Fruit fly (Drosophila melanogaster): ENCODE measurements around the gene CG5535.

The CG5535 gene

DNA sequence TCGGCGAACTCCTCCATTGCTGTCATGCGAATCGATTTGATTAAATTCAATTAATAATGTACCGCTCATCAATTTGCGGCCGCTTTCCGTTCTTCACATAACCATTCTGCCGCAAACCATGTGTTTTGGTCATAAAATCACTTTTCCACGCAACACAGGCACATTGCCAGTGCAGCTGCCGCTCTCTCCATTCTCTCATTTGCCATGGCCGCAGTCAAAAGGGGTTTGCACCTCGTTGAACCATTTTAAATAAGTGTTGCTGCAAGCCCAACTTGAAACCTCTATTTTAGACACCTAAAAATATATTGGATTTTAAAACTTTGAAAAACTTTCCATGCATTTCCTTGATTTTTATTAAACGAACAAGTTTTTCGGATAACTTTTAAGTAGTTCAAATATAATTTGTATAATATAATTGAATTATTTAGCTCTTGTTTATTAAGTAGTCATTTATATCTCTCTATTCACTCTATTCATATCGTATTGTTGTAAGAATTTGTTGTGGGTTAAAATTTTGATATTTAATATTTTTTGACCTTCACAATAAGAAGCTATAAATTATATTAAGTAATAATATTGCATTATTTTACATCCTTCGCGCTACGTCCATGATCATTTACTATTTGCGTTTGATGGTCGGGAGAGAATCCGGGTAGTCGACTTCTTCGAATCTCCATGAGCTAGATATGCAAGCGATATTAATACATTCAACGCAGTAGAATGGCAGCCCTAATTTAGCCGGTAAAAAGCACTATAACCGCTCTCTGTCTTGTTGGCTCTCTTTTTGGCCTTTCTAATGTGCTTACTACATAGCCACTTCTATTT, at the start of gene CG5535:
CG5535 (minus strand) TSS at position 140 of the 825 bp plus-strand sequence.
- TF ChIP-seq CG8478 (optimal IDR thresholded peaks at IDR 0.05): no peak
- no peak for TF ChIP-seq pan (optimal IDR thresholded peaks at IDR 0.05)
- TF ChIP-seq usp (GFP tag; optimal IDR thresholded peaks at IDR 0.05): no peak
- TF ChIP-seq psq (optimal IDR thresholded peaks at IDR 0.05): no peak
- no peak for TF ChIP-seq Dll (optimal IDR thresholded peaks at IDR 0.05)
- TF ChIP-seq EcR (GFP tag; optimal IDR thresholded peaks at IDR 0.05): no peak

DNA sequence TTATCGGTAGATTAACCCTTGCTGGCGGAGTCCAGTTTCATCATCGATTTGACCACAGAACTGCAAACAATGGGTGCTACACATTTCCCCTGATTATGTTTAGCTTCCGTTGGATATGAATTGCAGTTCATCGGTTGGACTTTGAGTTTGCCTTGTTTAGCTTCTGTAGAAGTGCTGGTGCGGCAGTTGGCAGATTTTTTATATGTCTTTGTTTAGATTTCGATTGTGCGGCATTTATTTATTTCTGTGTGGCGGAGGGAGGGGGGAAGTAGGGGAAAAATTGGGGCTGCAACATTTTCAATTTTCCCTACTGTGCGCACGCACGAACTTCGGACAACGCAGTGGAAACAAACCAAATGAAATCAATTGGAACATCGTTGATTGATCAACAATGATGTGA, 49.2 kb upstream of the CG5535 start:
- no peak for TF ChIP-seq EcR (GFP tag; optimal IDR thresholded peaks at IDR 0.05)
- no peak for TF ChIP-seq CG8478 (optimal IDR thresholded peaks at IDR 0.05)
- TF ChIP-seq usp (GFP tag; optimal IDR thresholded peaks at IDR 0.05): no peak
- TF ChIP-seq pan (optimal IDR thresholded peaks at IDR 0.05): no peak
- TF ChIP-seq Dll (optimal IDR thresholded peaks at IDR 0.05): no peak
- TF ChIP-seq psq (optimal IDR thresholded peaks at IDR 0.05): no peak

DNA sequence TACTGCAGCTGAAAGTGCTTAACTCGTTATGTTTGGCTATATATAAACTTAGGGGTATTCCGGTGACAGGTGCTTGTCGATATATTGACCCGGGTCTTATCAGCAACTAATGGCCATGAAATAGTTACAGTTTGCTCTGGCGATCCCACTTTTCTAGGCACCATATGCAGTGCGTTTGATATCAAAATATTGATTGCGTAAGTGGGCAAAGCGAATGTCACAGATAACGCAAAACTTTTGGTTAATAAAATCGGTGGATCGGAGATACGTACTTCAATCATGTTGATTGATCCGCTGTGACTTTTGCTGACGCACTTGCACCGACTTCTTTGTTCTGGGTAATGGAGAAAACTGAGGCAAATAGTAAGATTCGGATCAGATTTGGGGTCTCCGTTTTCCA, 48.0 kb upstream of the CG5535 start:
- no peak for TF ChIP-seq psq (optimal IDR thresholded peaks at IDR 0.05)
- TF ChIP-seq usp (GFP tag; optimal IDR thresholded peaks at IDR 0.05): no peak
- no peak for TF ChIP-seq EcR (GFP tag; optimal IDR thresholded peaks at IDR 0.05)
- TF ChIP-seq pan (optimal IDR thresholded peaks at IDR 0.05): no peak
- no peak for TF ChIP-seq Dll (optimal IDR thresholded peaks at IDR 0.05)
- TF ChIP-seq CG8478 (optimal IDR thresholded peaks at IDR 0.05): no peak

DNA sequence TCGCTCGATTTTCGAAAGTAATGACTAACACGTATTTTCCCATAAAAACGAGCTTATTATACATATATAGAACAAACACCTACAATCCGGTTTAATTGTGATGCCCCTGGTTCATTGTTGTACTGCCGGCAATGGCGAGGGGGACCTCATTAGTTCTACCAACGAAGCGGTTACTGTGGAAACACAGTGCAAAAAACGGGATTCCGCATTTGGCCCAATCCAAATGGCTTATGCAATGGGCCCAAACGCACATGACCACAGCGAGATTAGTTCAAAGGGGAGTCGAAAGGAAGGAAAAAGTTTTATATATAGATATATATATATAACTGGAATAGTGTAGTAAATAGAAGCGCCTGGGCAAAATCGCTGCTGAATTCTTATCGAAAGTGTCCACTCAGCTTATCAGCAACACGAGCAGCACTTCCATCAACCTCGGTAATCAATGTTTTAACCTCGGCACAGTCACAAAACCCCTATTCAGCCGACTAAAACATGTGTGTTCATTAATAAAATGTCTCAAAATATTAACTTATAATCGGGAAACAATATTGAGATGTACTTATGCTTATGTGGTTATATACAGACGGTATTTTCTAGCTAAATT, 47.3 kb upstream of the CG5535 start:
- TF ChIP-seq Dll (optimal IDR thresholded peaks at IDR 0.05): no peak
- TF ChIP-seq EcR (GFP tag; optimal IDR thresholded peaks at IDR 0.05): no peak
- TF ChIP-seq psq (optimal IDR thresholded peaks at IDR 0.05): no peak

DNA sequence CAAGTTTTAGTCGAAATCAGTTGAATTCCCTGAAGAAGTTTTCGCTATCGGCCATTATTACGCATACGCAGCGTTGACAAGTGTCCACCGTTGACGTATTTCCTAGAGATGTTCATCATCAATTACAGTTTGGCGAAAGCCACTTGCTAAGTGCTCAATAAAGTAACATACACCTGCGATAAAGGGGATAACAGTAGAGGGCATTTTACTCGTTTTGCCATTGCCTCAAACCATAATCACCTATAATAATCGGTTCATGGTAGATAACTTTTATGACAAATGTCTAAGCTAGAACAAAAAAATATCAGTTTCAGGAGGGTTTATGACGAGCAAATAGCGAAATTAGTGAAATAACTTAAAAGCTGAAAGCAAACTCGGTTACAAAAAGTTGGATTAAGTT, 46.0 kb upstream of the CG5535 start:
- TF ChIP-seq usp (GFP tag; optimal IDR thresholded peaks at IDR 0.05): no peak
- TF ChIP-seq EcR (GFP tag; optimal IDR thresholded peaks at IDR 0.05): no peak
- TF ChIP-seq pan (optimal IDR thresholded peaks at IDR 0.05): no peak
- TF ChIP-seq CG8478 (optimal IDR thresholded peaks at IDR 0.05): no peak
- TF ChIP-seq Dll (optimal IDR thresholded peaks at IDR 0.05): no peak
- TF ChIP-seq psq (optimal IDR thresholded peaks at IDR 0.05): no peak

DNA sequence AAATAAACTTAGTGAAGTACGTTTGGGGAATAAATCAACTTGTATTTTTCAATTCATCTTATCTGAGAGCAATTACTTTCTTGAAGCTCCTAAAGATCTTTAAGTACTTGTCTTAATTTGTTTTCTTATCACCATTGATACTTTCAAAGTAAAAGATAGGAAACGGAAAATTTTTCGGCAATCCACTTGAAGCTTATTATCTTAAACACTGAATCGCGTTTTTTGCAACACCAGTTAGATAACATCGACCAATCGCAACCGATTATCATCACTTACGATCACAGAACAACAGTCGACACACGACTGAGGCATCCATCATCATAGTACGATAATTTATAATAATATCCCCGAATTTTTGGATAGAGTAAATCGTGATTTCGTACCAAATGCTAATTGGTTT, 45.6 kb upstream of the CG5535 start:
- no peak for TF ChIP-seq usp (GFP tag; optimal IDR thresholded peaks at IDR 0.05)
- TF ChIP-seq pan (optimal IDR thresholded peaks at IDR 0.05): no peak
- no peak for TF ChIP-seq psq (optimal IDR thresholded peaks at IDR 0.05)
- no peak for TF ChIP-seq Dll (optimal IDR thresholded peaks at IDR 0.05)
- no peak for TF ChIP-seq CG8478 (optimal IDR thresholded peaks at IDR 0.05)
- TF ChIP-seq EcR (GFP tag; optimal IDR thresholded peaks at IDR 0.05): no peak

DNA sequence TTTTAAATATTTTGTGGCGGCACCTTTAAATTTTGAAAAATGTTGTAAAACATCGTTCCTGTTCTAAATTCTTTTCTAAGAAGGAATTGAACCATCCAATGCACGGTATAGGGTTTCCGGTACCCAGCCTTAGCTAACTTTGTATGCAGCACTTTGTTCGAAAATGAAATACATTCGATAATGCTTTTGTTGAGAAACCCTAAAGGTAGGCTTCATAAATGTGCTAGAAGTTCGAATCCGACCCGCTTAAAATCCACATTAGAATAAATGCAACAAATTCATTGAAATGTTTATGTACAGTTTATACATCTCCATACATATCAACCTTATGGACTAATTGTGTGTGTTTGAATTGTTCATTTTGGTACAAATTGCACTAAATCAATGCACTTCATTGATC, 42.0 kb upstream of the CG5535 start:
- no peak for TF ChIP-seq psq (optimal IDR thresholded peaks at IDR 0.05)
- TF ChIP-seq CG8478 (optimal IDR thresholded peaks at IDR 0.05): no peak
- no peak for TF ChIP-seq EcR (GFP tag; optimal IDR thresholded peaks at IDR 0.05)
- no peak for TF ChIP-seq Dll (optimal IDR thresholded peaks at IDR 0.05)
- no peak for TF ChIP-seq pan (optimal IDR thresholded peaks at IDR 0.05)
- no peak for TF ChIP-seq usp (GFP tag; optimal IDR thresholded peaks at IDR 0.05)

DNA sequence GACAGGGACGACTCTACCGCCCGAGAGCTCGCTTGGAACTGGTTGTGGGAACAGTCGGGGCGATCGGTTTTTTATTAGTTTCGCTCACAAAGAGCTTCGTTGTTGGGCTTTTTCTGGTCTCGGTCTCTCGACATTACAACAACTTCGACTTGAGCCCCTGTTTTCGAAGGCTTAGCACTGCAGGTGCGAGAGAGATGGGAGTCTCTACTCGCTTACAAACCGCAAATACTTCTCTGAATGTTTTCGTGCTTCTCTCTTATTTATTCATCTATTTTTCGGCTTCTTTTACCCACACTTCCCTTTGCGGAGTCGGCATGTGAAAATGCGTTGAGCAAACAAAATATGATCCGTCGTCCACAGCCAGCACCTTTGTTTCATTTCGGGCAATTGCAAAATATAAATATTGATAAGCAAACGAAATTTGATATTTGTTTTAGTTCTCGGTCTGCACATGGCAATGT, 39.3 kb upstream of the CG5535 start, which contains the start of gene Tsp74F:
Tsp74F (minus strand) TSS at position 48 of the 461 bp plus-strand sequence.
- TF ChIP-seq Dll (optimal IDR thresholded peaks at IDR 0.05) (no peak), psq (optimal IDR thresholded peaks at IDR 0.05) (no peak), EcR (GFP tag; optimal IDR thresholded peaks at IDR 0.05) (no peak), usp (GFP tag; optimal IDR thresholded peaks at IDR 0.05) (no peak), CG8478 (optimal IDR thresholded peaks at IDR 0.05) (no peak), pan (optimal IDR thresholded peaks at IDR 0.05) (no peak)

DNA sequence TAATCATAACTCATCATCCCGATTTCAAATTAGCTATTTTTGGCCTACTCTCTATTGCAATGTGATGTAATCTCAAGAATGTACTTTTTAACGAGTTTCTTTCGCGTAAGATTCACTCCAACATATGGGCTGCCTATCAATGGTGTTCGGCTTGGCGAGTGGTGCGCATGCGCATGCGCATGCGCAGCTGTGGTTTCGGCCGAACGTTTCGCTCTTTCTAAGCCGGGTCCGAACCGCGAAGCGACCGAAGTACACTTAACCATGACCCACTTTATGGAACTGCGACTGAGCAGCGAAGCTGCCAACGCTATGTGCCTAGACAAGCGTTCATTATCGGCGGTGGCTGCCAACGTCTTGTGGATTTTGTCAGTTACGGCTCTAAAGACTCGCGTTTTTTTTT, 37.1 kb upstream of the CG5535 start:
- TF ChIP-seq psq (optimal IDR thresholded peaks at IDR 0.05): no peak

DNA sequence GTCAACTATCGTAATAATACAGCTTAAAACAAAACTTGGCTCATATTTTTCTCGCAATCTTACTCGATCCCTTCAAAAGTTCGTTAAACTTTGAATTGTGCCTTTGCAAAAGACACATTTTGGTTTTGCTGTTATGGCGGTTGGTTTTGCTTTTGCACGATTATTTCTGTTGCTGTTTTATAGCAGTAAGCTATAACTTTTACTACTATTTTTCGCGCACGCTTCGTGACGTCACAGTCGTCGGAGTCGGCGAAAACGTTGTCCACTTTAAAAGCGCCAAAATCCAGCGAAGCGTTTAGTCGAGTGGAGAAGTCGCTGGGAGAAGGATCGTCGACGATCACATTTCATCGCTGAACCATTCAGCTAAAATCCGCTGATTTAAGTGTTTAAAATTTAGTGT, 30.8 kb upstream of the CG5535 start, which contains the start of gene CG7402:
CG7402 (plus strand) TSS at position 313 of the 400 bp plus-strand sequence.
- TF ChIP-seq pan (optimal IDR thresholded peaks at IDR 0.05): no peak
- no peak for TF ChIP-seq EcR (GFP tag; optimal IDR thresholded peaks at IDR 0.05)
- no peak for TF ChIP-seq CG8478 (optimal IDR thresholded peaks at IDR 0.05)
- no peak for TF ChIP-seq Dll (optimal IDR thresholded peaks at IDR 0.05)
- TF ChIP-seq psq (optimal IDR thresholded peaks at IDR 0.05): no peak
- TF ChIP-seq usp (GFP tag; optimal IDR thresholded peaks at IDR 0.05): no peak

DNA sequence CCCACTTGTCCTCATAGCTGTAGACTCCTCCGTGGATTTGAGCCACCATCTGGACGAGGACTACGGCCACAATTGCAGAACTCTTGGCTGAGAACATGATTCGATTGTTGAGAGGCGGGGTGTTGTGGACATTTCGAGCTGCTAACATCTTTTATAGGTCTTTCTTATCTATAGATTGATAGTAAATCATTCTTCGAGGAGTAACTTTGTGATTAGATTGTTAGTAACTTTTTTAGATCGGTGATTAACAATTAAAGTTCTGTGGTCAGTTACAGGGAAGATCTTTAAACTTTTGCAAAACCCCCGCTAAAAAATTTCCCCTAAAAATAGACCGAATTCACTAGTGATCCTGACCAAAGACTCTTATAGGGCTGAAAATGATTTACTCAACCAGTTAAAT, 30.0 kb upstream of the CG5535 start, which contains the start of gene CG16775:
CG16775 (minus strand) TSS at position 101 of the 400 bp plus-strand sequence.
- no peak for TF ChIP-seq CG8478 (optimal IDR thresholded peaks at IDR 0.05)
- TF ChIP-seq usp (GFP tag; optimal IDR thresholded peaks at IDR 0.05): no peak
- no peak for TF ChIP-seq EcR (GFP tag; optimal IDR thresholded peaks at IDR 0.05)

DNA sequence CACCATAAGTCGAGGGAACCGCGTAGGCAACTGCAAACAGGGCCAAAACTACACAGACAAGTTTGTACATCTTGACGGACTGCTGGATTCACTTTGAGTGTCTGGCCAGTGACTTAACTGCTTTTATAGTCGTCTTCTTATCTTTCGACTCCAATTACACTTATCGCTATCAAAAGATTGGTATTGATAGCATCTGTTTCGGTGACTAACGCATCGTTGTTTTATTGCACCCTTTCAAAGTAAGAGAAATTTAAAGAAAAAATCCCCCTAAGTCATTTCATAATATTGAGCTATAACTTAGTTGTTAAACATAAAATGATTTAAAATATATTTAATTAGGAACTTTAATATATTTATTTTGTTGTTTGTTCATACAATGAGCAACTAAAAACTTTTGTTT, 27.7 kb upstream of the CG5535 start, which contains the start of gene CG5506:
CG5506 (minus strand) TSS at position 101 of the 400 bp plus-strand sequence.
- TF ChIP-seq pan (optimal IDR thresholded peaks at IDR 0.05) (no peak), usp (GFP tag; optimal IDR thresholded peaks at IDR 0.05) (no peak)

Data from whole organism.